Worm (Caenorhabditis elegans) whole organism, L4 larva: ENCODE results near the gene pnn-1.
A peak's percentile ranks its signal among the peaks of the same experiment; 100 is the strongest.

Experiments
- D1046.2 ChIP-seq: fragments of 200-800 bp; sonication (Bioruptor generic); IDR thresholded peaks from 2 replicates; pipeline ENCODE4 v1.3.6; 2022; ENCODE audit warnings: missing genetic modification characterization, missing compliant biosample characterization
- F10B5.3 ChIP-seq: sonication (generic microtip); optimal IDR thresholded peaks from 2 replicates; lab custom pipeline; 2016; ENCODE audit warnings: mild to moderate bottlenecking, missing genetic modification characterization, missing compliant biosample characterization
- R02D3.7 ChIP-seq: fragments of 150-350 bp; sonication (generic microtip); optimal IDR thresholded peaks from 3 replicates; lab custom pipeline; 2014; ENCODE audit warnings: missing biosample characterization, missing genetic modification characterization
- T26A8.4 ChIP-seq: fragments of 200-800 bp; sonication (Bioruptor generic); IDR thresholded peaks from 2 replicates; pipeline ENCODE4 v1.3.6; 2022; ENCODE audit warnings: missing genetic modification characterization, missing compliant biosample characterization
- Y48G9A.11 ChIP-seq: fragments of 200-800 bp; sonication (Bioruptor generic); IDR thresholded peaks from 2 replicates; pipeline ENCODE4 v1.3.6; 2022; ENCODE audit warnings: missing genetic modification reagents, missing genetic modification characterization, missing compliant biosample characterization
- Y75B8A.6 ChIP-seq: fragments of 200-800 bp; sonication (Bioruptor generic); IDR thresholded peaks from 2 replicates; pipeline ENCODE4 v1.3.6; 2022; ENCODE audit warnings: missing genetic modification reagents, missing genetic modification characterization, missing compliant biosample characterization
- ZK337.2 ChIP-seq: fragments of 200-800 bp; sonication (Bioruptor generic); IDR thresholded peaks from 2 replicates; pipeline ENCODE4 v1.3.6; 2022; ENCODE audit warnings: missing genetic modification reagents, missing genetic modification characterization, missing compliant biosample characterization
- aha-1 ChIP-seq: fragments of 150-350 bp; peaks from one replicate; lab custom pipeline; 2014; ENCODE audit warnings: missing biosample characterization, missing genetic modification characterization
- arid-1 ChIP-seq: fragments of 200-800 bp; sonication (Bioruptor generic); conservative IDR thresholded peaks from 2 replicates; pipeline ENCODE4 v1.3.6; 2022; ENCODE audit warnings: missing genetic modification reagents, missing genetic modification characterization, missing compliant biosample characterization
- ceh-20 ChIP-seq: fragments of 200-800 bp; sonication (Bioruptor generic); IDR thresholded peaks from 2 replicates; pipeline ENCODE4 v1.3.6; 2022; ENCODE audit warnings: missing genetic modification reagents, missing genetic modification characterization, missing compliant biosample characterization
- ceh-28 ChIP-seq: fragments of 150-350 bp; optimal IDR thresholded peaks from 2 replicates; lab custom pipeline; 2014; ENCODE audit warnings: missing biosample characterization, missing genetic modification reagents, missing genetic modification characterization
- ceh-44 ChIP-seq: fragments of 200-800 bp; sonication (Bioruptor generic); IDR thresholded peaks from 2 replicates; pipeline ENCODE4 v1.3.6; 2022; ENCODE audit warnings: missing genetic modification reagents, missing genetic modification characterization, missing compliant biosample characterization
- ceh-62 ChIP-seq: sonication (generic microtip); optimal IDR thresholded peaks from 2 replicates; lab custom pipeline; 2017; ENCODE audit warnings: missing biosample characterization, missing genetic modification characterization
- ces-1 ChIP-seq: fragments of 150-350 bp; sonication (generic microtip); optimal IDR thresholded peaks from 4 replicates; lab custom pipeline; 2014; ENCODE audit warnings: missing biosample characterization, missing genetic modification reagents, missing genetic modification characterization
- cey-2 ChIP-seq: sonication (generic microtip); optimal IDR thresholded peaks from 3 replicates; lab custom pipeline; 2017; ENCODE audit warnings: missing genetic modification characterization, mild to moderate bottlenecking, missing compliant biosample characterization, antibody characterized with exemption, borderline replicate concordance; ENCODE audit not compliant: insufficient read depth
- daf-12 ChIP-seq: fragments of 150-350 bp; optimal IDR thresholded peaks from 2 replicates; lab custom pipeline; 2014; ENCODE audit warnings: missing biosample characterization, missing genetic modification reagents, missing genetic modification characterization
- daf-16 ChIP-seq, 3 experiments: sonication (generic microtip); optimal IDR thresholded peaks; 2 replicates each; lab custom pipeline; 2016 to 2017; ENCODE audit warnings: missing genetic modification characterization in 3 of 3, missing genetic modification reagents in 3 of 3, mild to moderate bottlenecking in 2 of 3, missing compliant biosample characterization in 2 of 3, missing biosample characterization in 1 of 3, moderate library complexity in 1 of 3
- daf-19 ChIP-seq: fragments of 200-800 bp; sonication (Bioruptor generic); conservative IDR thresholded peaks from 2 replicates; pipeline ENCODE4 v1.3.6; 2022; ENCODE audit warnings: missing genetic modification characterization, missing compliant biosample characterization
- dmd-8 ChIP-seq: fragments of 200-800 bp; sonication (Bioruptor generic); IDR thresholded peaks from 2 replicates; pipeline ENCODE4 v1.3.6; 2022; ENCODE audit warnings: missing genetic modification characterization, missing compliant biosample characterization
- duxl-1 ChIP-seq: sonication (generic microtip); optimal IDR thresholded peaks from 2 replicates; lab custom pipeline; 2016; ENCODE audit warnings: mild to moderate bottlenecking, missing genetic modification characterization, moderate library complexity, missing compliant biosample characterization; ENCODE audit not compliant: poor library complexity
- dve-1 ChIP-seq: sonication (generic microtip); optimal IDR thresholded peaks from 2 replicates; lab custom pipeline; 2017; ENCODE audit warnings: antibody characterized with exemption, mild to moderate bottlenecking, missing genetic modification characterization, missing compliant biosample characterization; ENCODE audit not compliant: insufficient read depth
- egl-43 ChIP-seq: fragments of 200-800 bp; sonication (Bioruptor generic); IDR thresholded peaks from 2 replicates; pipeline ENCODE4 v1.3.6; 2022; ENCODE audit warnings: missing genetic modification reagents, missing genetic modification characterization, missing compliant biosample characterization
- fkh-10 ChIP-seq: fragments of 150-350 bp; optimal IDR thresholded peaks from 2 replicates; lab custom pipeline; 2014; ENCODE audit warnings: missing biosample characterization, missing genetic modification reagents, missing genetic modification characterization
- hlh-11 ChIP-seq: fragments of 200-800 bp; sonication (Bioruptor generic); optimal IDR thresholded peaks from 2 replicates; lab custom pipeline; 2018; ENCODE audit warnings: mild to moderate bottlenecking, missing genetic modification characterization, missing compliant biosample characterization
- hlh-30 ChIP-seq: sonication (generic microtip); optimal IDR thresholded peaks from 2 replicates; lab custom pipeline; 2017; ENCODE audit warnings: antibody characterized with exemption, mild to moderate bottlenecking, missing genetic modification characterization, missing compliant biosample characterization; ENCODE audit not compliant: insufficient read depth
- hmg-1.1 ChIP-seq: fragments of 200-800 bp; sonication (Bioruptor generic); IDR thresholded peaks from 2 replicates; pipeline ENCODE4 v1.3.6; 2022; ENCODE audit warnings: missing genetic modification reagents, missing genetic modification characterization, missing compliant biosample characterization
- jun-1 ChIP-seq: fragments of 150-350 bp; optimal IDR thresholded peaks from 2 replicates; lab custom pipeline; 2014; ENCODE audit warnings: missing biosample characterization, missing genetic modification reagents, missing genetic modification characterization
- lim-7 ChIP-seq: fragments of 200-800 bp; sonication (Bioruptor generic); IDR thresholded peaks from 2 replicates; pipeline ENCODE4 v1.3.6; 2022; ENCODE audit warnings: missing genetic modification characterization, missing compliant biosample characterization
- lin-1 ChIP-seq: fragments of 200-800 bp; sonication (Bioruptor generic); IDR thresholded peaks from 2 replicates; pipeline ENCODE4 v1.3.6; 2022; ENCODE audit warnings: missing genetic modification reagents, missing genetic modification characterization, missing compliant biosample characterization
- lin-13 ChIP-seq: fragments of 150-350 bp; optimal IDR thresholded peaks from 2 replicates; lab custom pipeline; 2014; ENCODE audit warnings: missing biosample characterization, missing genetic modification reagents, missing genetic modification characterization
- lin-15B ChIP-seq: fragments of 150-350 bp; sonication (generic microtip); optimal IDR thresholded peaks from 3 replicates; lab custom pipeline; 2014; ENCODE audit warnings: missing biosample characterization, missing genetic modification characterization
- lin-29 ChIP-seq: fragments of 200-800 bp; sonication (Bioruptor generic); IDR thresholded peaks from 2 replicates; pipeline ENCODE4 v1.3.6; 2022; ENCODE audit warnings: missing genetic modification reagents, missing genetic modification characterization, missing compliant biosample characterization
- lin-38 ChIP-seq: fragments of 200-800 bp; sonication (Bioruptor generic); IDR thresholded peaks from 2 replicates; pipeline ENCODE4 v1.3.6; 2022; ENCODE audit warnings: missing genetic modification reagents, missing genetic modification characterization, missing compliant biosample characterization
- lin-39 ChIP-seq: fragments of 150-350 bp; optimal IDR thresholded peaks from 2 replicates; lab custom pipeline; 2014; ENCODE audit warnings: missing biosample characterization, missing genetic modification reagents, missing genetic modification characterization
- madf-5 ChIP-seq, 2 experiments: fragments of 200-800 bp; sonication (Bioruptor generic); IDR thresholded peaks; 2 replicates each; pipeline ENCODE4 v1.3.6; 2022; ENCODE audit warnings: missing compliant biosample characterization in 2 of 2, missing genetic modification characterization in 2 of 2
- nhr-10 ChIP-seq: fragments of 150-350 bp; optimal IDR thresholded peaks from 2 replicates; lab custom pipeline; 2014; ENCODE audit warnings: missing biosample characterization, missing genetic modification characterization
- nhr-111 ChIP-seq: fragments of 200-800 bp; sonication (Bioruptor generic); optimal IDR thresholded peaks from 2 replicates; lab custom pipeline; 2018; ENCODE audit warnings: mild to moderate bottlenecking, missing genetic modification characterization, missing compliant biosample characterization
- nhr-28 ChIP-seq: fragments of 150-350 bp; optimal IDR thresholded peaks from 2 replicates; lab custom pipeline; 2014; ENCODE audit warnings: missing biosample characterization, missing genetic modification characterization
- nhr-41 ChIP-seq: fragments of 200-800 bp; sonication (Bioruptor generic); IDR thresholded peaks from 2 replicates; pipeline ENCODE4 v1.3.6; 2022; ENCODE audit warnings: missing genetic modification reagents, missing genetic modification characterization, missing compliant biosample characterization
- nhr-48 ChIP-seq: sonication (generic microtip); optimal IDR thresholded peaks from 2 replicates; lab custom pipeline; 2016; ENCODE audit warnings: mild to moderate bottlenecking, missing genetic modification characterization, missing compliant biosample characterization
- nhr-77 ChIP-seq: fragments of 150-350 bp; optimal IDR thresholded peaks from 2 replicates; lab custom pipeline; 2014; ENCODE audit warnings: missing biosample characterization, missing genetic modification characterization
- php-3 ChIP-seq: fragments of 200-800 bp; sonication (Bioruptor generic); IDR thresholded peaks from 2 replicates; pipeline ENCODE4 v1.3.6; 2022; ENCODE audit warnings: missing genetic modification reagents, missing genetic modification characterization, missing compliant biosample characterization
- rbr-2 ChIP-seq: sonication (generic microtip); optimal IDR thresholded peaks from 2 replicates; lab custom pipeline; 2016; ENCODE audit warnings: missing genotype, missing genetic modification characterization, missing compliant biosample characterization
- sdz-12 ChIP-seq: fragments of 200-800 bp; sonication (Bioruptor generic); optimal IDR thresholded peaks from 2 replicates; lab custom pipeline; 2018; ENCODE audit warnings: mild to moderate bottlenecking, missing genetic modification characterization, missing compliant biosample characterization
- spr-1 ChIP-seq: sonication (generic microtip); optimal IDR thresholded peaks from 2 replicates; lab custom pipeline; 2016; ENCODE audit warnings: mild to moderate bottlenecking, missing genetic modification characterization, missing compliant biosample characterization
- tag-97 ChIP-seq: fragments of 200-800 bp; sonication (Bioruptor generic); IDR thresholded peaks from 2 replicates; pipeline ENCODE4 v1.3.6; 2022; ENCODE audit warnings: missing genetic modification characterization, missing compliant biosample characterization
- zag-1 ChIP-seq: fragments of 150-350 bp; optimal IDR thresholded peaks from 2 replicates; lab custom pipeline; 2014; ENCODE audit warnings: missing biosample characterization, missing genetic modification characterization
- zfp-3 ChIP-seq: fragments of 200-800 bp; sonication (Bioruptor generic); conservative IDR thresholded peaks from 2 replicates; pipeline ENCODE4 v1.3.6; 2022; ENCODE audit warnings: missing genetic modification reagents, missing genetic modification characterization, missing compliant biosample characterization
- zip-11 ChIP-seq: fragments of 200-800 bp; sonication (Bioruptor generic); IDR thresholded peaks from 2 replicates; pipeline ENCODE4 v1.3.6; 2022; ENCODE audit warnings: missing genetic modification characterization, missing compliant biosample characterization
- zip-2 ChIP-seq: fragments of 150-350 bp; optimal IDR thresholded peaks from 2 replicates; lab custom pipeline; 2014; ENCODE audit warnings: missing biosample characterization, missing genetic modification characterization

pnn-1 gene

ce11 chrV:13003378-13003777, 32.5 kb downstream of the pnn-1 start (continued):
- TF ChIP-seq rbr-2 (tag; lab: Kevin White, UChicago), result peak; percentile 68
- TF ChIP-seq egl-43, result peak; percentile 93
- no peak for TF ChIP-seq lin-29
- TF ChIP-seq ceh-28 (tag; lab: Kevin White, UChicago), result no peak
- TF ChIP-seq Y75B8A.6 (GFP tag; lab: Robert Waterston, UW), result 0 out of 2 replicates have a peak, but pooled peaks have one; percentile 65
- peak; percentile 63 for TF ChIP-seq nhr-77 (tag; lab: Kevin White, UChicago)
- peak; percentile 65 for TF ChIP-seq F10B5.3 (tag; lab: Kevin White, UChicago)
- TF ChIP-seq duxl-1 (tag; lab: Kevin White, UChicago), result peak; percentile 61
- TF ChIP-seq zag-1 (tag; lab: Kevin White, UChicago), result no peak
- peak; percentile 81 for TF ChIP-seq arid-1
- TF ChIP-seq nhr-41, result peak; percentile 89
- peak; percentile 94 for TF ChIP-seq hmg-1.1 (GFP tag; lab: Robert Waterston, UW)
- peak; percentile 56 for TF ChIP-seq hlh-30 (tag; lab: Kevin White, UChicago)
- no peak for TF ChIP-seq ces-1 (GFP tag; lab: Kevin White, UChicago)
- peak; percentile 53 for TF ChIP-seq zip-2 (tag; lab: Kevin White, UChicago)
- TF ChIP-seq lin-13 (GFP tag; lab: Kevin White, UChicago), result peak; percentile 36
- TF ChIP-seq lin-1 (GFP tag; lab: Robert Waterston, UW), result peak; percentile 75
- TF ChIP-seq lim-7 (GFP tag; lab: Robert Waterston, UW), result peak; percentile 95
- peak; percentile 80 for TF ChIP-seq dve-1 (tag; lab: Kevin White, UChicago)
- no peak for TF ChIP-seq ceh-62 (tag; lab: Kevin White, UChicago)
- no peak for TF ChIP-seq R02D3.7 (tag; lab: Kevin White, UChicago)
- TF ChIP-seq lin-39 (tag; lab: Kevin White, UChicago), result no peak
- no peak for TF ChIP-seq daf-12 (tag; lab: Kevin White, UChicago)
- TF ChIP-seq nhr-10 (tag; lab: Kevin White, UChicago), result no peak
- TF ChIP-seq sdz-12, result no peak
- peak; percentile 72 for TF ChIP-seq nhr-28 (tag; lab: Kevin White, UChicago)
- peak; percentile 94 for TF ChIP-seq daf-19 (GFP tag; lab: Robert Waterston, UW)
- TF ChIP-seq madf-5 (GFP tag; IDR thresholded peaks at IDR 0.05; lab: Robert Waterston, UW), result peak in 1 of 2 experiments; percentile 8; a peak in 1 of 4 replicates
- no peak for TF ChIP-seq cey-2
- TF ChIP-seq php-3 (GFP tag; lab: Robert Waterston, UW), result peak; percentile 50
- TF ChIP-seq ZK337.2 (GFP tag; lab: Robert Waterston, UW), result 0 out of 2 replicates have a peak, but pooled peaks have one; percentile 49
- TF ChIP-seq aha-1 (tag; lab: Kevin White, UChicago), result peak; percentile 42
- 0 out of 2 replicates have a peak, but pooled peaks have one; percentile 39 for TF ChIP-seq zfp-3 (GFP tag; lab: Robert Waterston, UW)
- peak; percentile 84 for TF ChIP-seq lin-38 (GFP tag; lab: Robert Waterston, UW)
- TF ChIP-seq ceh-20 (GFP tag; lab: Robert Waterston, UW), result peak; percentile 78
- peak; percentile 68 for TF ChIP-seq nhr-48
- no peak for TF ChIP-seq lin-15B (tag; lab: Kevin White, UChicago)
- peak; percentile 95 for TF ChIP-seq dmd-8
- peak; percentile 77; the same call in 1 of the 2 replicates for TF ChIP-seq ceh-44 (GFP tag; lab: Robert Waterston, UW)
- TF ChIP-seq jun-1 (tag; lab: Kevin White, UChicago), result no peak
- no peak for TF ChIP-seq Y48G9A.11 (GFP tag; lab: Robert Waterston, UW)
- TF ChIP-seq spr-1 (tag; lab: Kevin White, UChicago), result peak; percentile 72
- peak; percentile 64 for TF ChIP-seq hlh-11 (tag; lab: Kevin White, UChicago)
- peak; percentile 66 for TF ChIP-seq nhr-111 (GFP tag; lab: Kevin White, UChicago)
- peak; percentile 69; the same call in 1 of the 2 replicates for TF ChIP-seq D1046.2 (GFP tag; lab: Robert Waterston, UW)
- TF ChIP-seq tag-97, result no peak
- no peak for TF ChIP-seq fkh-10 (GFP tag; lab: Kevin White, UChicago)
- peak; percentile 80; the same call in 1 of the 2 replicates for TF ChIP-seq zip-11 (GFP tag; lab: Robert Waterston, UW)
- peak; percentile 46 to 88 for TF ChIP-seq daf-16 (GFP tag; optimal IDR thresholded peaks at IDR 0.05; lab: Kevin White, UChicago)
- TF ChIP-seq daf-16 (tag; optimal IDR thresholded peaks at IDR 0.05; lab: Kevin White, UChicago), result peak; percentile 65
- peak; percentile 88 for TF ChIP-seq T26A8.4 (GFP tag; lab: Robert Waterston, UW)
